Fruit fly (Drosophila melanogaster) whole organism, pupa: ENCODE results near the gene CG14115.

Experiments used
- CG10348 ChIP-seq: fragments of 200-800 bp; sonication (Bioruptor generic); IDR thresholded peaks from 2 replicates; pipeline ENCODE4 v1.3.6; 2022; ENCODE audit warnings: missing biosample characterization, missing genetic modification characterization
- CG12605 ChIP-seq: fragments of 200-800 bp; sonication (Bioruptor generic); IDR thresholded peaks from 2 replicates; pipeline ENCODE4 v1.3.6; 2022; ENCODE audit warnings: missing biosample characterization, missing genetic modification characterization
- CG13204 ChIP-seq: fragments of 200-800 bp; sonication (Bioruptor generic); optimal IDR thresholded peaks from 2 replicates; lab custom pipeline; 2018; ENCODE audit warnings: missing biosample characterization, mild to moderate bottlenecking, missing genetic modification characterization, moderate library complexity
- CG14655 ChIP-seq: fragments of 200-800 bp; sonication (Bioruptor generic); optimal IDR thresholded peaks from 3 replicates; lab custom pipeline; 2017; ENCODE audit warnings: mild to moderate bottlenecking, missing biosample characterization, missing genetic modification reagents, missing genetic modification characterization
- CG15710 ChIP-seq: fragments of 200-800 bp; sonication (Bioruptor generic); optimal IDR thresholded peaks from 2 replicates; lab custom pipeline; 2018; ENCODE audit warnings: missing biosample characterization, mild to moderate bottlenecking, missing genetic modification characterization, moderate library complexity
- CG17806 ChIP-seq: fragments of 200-800 bp; sonication (Bioruptor generic); optimal IDR thresholded peaks from 2 replicates; lab custom pipeline; 2018; ENCODE audit warnings: missing biosample characterization, mild to moderate bottlenecking, missing genetic modification characterization, moderate library complexity
- CG32121 ChIP-seq: fragments of 200-800 bp; sonication (Bioruptor generic); IDR thresholded peaks from 2 replicates; pipeline ENCODE4 v1.3.6; 2022; ENCODE audit warnings: missing biosample characterization, missing genetic modification characterization
- CG34367 ChIP-seq: fragments of 200-800 bp; sonication (Bioruptor generic); optimal IDR thresholded peaks from 2 replicates; lab custom pipeline; 2018; ENCODE audit warnings: missing biosample characterization, mild to moderate bottlenecking, missing genetic modification characterization
- CG4496 ChIP-seq: fragments of 200-800 bp; sonication (Bioruptor generic); IDR thresholded peaks from 3 replicates; pipeline ENCODE4 v1.3.6; 2022; ENCODE audit warnings: missing biosample characterization, missing genetic modification characterization
- CG8159 ChIP-seq: fragments of 200-800 bp; sonication (Bioruptor generic); optimal IDR thresholded peaks from 3 replicates; lab custom pipeline; 2018; ENCODE audit warnings: missing biosample characterization, mild to moderate bottlenecking, missing genetic modification characterization, moderate library complexity
- CG8301 ChIP-seq: fragments of 200-800 bp; sonication (Bioruptor generic); optimal IDR thresholded peaks from 2 replicates; lab custom pipeline; 2018; ENCODE audit warnings: missing biosample characterization, mild to moderate bottlenecking, missing genetic modification characterization
- CG9948 ChIP-seq: fragments of 200-800 bp; sonication (Bioruptor generic); optimal IDR thresholded peaks from 2 replicates; lab custom pipeline; 2018; ENCODE audit warnings: missing biosample characterization, mild to moderate bottlenecking, missing genetic modification characterization, moderate library complexity
- D1 ChIP-seq: fragments of 200-800 bp; sonication (Bioruptor generic); optimal IDR thresholded peaks from 2 replicates; lab custom pipeline; 2018; ENCODE audit warnings: missing biosample characterization, mild to moderate bottlenecking, missing genetic modification characterization, moderate library complexity
- EcR ChIP-seq: fragments of 200-800 bp; sonication (Bioruptor generic); optimal IDR thresholded peaks from 3 replicates; lab custom pipeline; 2019; ENCODE audit warnings: missing biosample characterization, missing genetic modification characterization, mild to moderate bottlenecking, moderate library complexity, missing genetic modification reagents
- Ets98B ChIP-seq: fragments of 200-800 bp; sonication (Bioruptor generic); IDR thresholded peaks from 2 replicates; pipeline ENCODE4 v1.3.6; 2022; ENCODE audit warnings: missing biosample characterization, missing genetic modification characterization
- Pif1A ChIP-seq: fragments of 200-800 bp; sonication (Bioruptor generic); optimal IDR thresholded peaks from 3 replicates; lab custom pipeline; 2016; ENCODE audit warnings: missing biosample characterization, missing genetic modification characterization
- Pif1B ChIP-seq: fragments of 200-800 bp; sonication (Bioruptor generic); optimal IDR thresholded peaks from 3 replicates; lab custom pipeline; 2016; ENCODE audit warnings: missing biosample characterization, missing genetic modification characterization
- Snoo ChIP-seq: fragments of 200-800 bp; sonication (Bioruptor generic); optimal IDR thresholded peaks from 3 replicates; lab custom pipeline; 2017; ENCODE audit warnings: missing biosample characterization, mild to moderate bottlenecking, missing genetic modification characterization, inconsistent platforms
- fd96Ca ChIP-seq: fragments of 200-800 bp; sonication (Bioruptor generic); IDR thresholded peaks from 3 replicates; pipeline ENCODE4 v1.3.6; 2022; ENCODE audit warnings: missing biosample characterization, missing genetic modification characterization
- gl ChIP-seq: fragments of 200-800 bp; sonication (Bioruptor generic); optimal IDR thresholded peaks from 2 replicates; lab custom pipeline; 2018; ENCODE audit warnings: missing biosample characterization, mild to moderate bottlenecking, missing genetic modification characterization
- rn ChIP-seq: fragments of 200-800 bp; sonication (Bioruptor generic); IDR thresholded peaks from 2 replicates; pipeline ENCODE4 v1.3.6; 2022; ENCODE audit warnings: missing biosample characterization, missing genetic modification characterization

CG14115 gene

DNA sequence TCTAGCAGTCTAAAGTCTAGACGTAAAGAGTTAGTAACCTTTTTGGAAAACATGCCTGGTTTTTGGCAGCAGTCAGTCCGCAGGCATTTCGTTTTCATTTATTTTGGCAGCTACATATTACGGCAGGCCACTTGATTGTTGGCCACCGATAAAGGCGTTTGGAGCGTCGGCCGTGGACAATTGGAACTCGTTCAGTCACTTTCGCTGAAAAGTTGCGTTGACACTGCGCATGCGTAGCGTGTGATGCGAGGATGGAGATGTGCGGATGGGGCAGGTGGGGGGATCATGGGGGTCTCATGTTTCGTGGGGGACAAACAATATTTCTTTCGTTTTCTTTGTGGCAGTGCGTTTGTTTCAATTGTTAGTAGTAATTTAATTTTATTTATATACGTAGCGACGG lies 34.4 kb downstream of the CG14115 start:
- TF ChIP-seq CG32121 (GFP tag; lab: Robert Waterston, UW) (no peak), gl (tag; lab: Kevin White, UChicago) (no peak), CG12605 (GFP tag; lab: Robert Waterston, UW) (no peak), Ets98B (no peak), CG10348 (GFP tag; lab: Robert Waterston, UW) (no peak), CG15710 (no peak), fd96Ca (GFP tag; lab: Robert Waterston, UW) (no peak), CG8301 (no peak), CG9948 (tag; lab: Kevin White, UChicago) (no peak), CG34367 (tag; lab: Kevin White, UChicago) (no peak), EcR (GFP tag; lab: Kevin White, UChicago) (no peak), CG4496 (GFP tag; lab: Robert Waterston, UW) (no peak), Snoo (tag; lab: Kevin White, UChicago) (no peak), CG17806 (tag; lab: Kevin White, UChicago) (no peak), Pif1B (GFP tag; lab: Kevin White, UChicago) (no peak), CG14655 (no peak), CG13204 (GFP tag; lab: Kevin White, UChicago) (no peak), rn (no peak), Pif1A (GFP tag; lab: Kevin White, UChicago) (no peak), D1 (tag; lab: Kevin White, UChicago) (no peak)

DNA sequence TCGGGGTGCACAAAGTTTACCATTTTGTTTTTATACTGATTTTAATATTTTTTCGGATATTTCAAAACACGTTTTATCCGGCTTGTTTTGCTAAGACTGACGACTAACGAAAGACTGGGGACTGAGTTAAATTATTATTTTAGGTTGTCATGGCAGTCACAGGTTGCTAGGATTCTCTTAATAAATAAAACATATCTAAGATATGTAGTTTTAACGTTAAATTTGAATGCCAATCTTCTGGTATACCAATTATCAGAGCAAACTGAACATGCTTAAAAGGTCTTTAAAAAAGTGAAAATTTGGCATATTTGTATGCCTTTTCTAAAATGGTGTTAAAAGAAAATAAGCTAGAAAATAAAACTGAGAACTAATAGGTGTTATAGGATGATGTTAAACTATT lies 34.9 kb downstream of the CG14115 start, which contains the start of gene Zmynd10:
TSS of gene Zmynd10 (minus strand) at position 101 of the 400 bp plus-strand sequence.
- no peak for TF ChIP-seq rn

- peak; percentile 79 for TF ChIP-seq Snoo (tag; lab: Kevin White, UChicago)
- TF ChIP-seq Pif1B (GFP tag; lab: Kevin White, UChicago) = peak; percentile 27
- TF ChIP-seq rn = peak; percentile 25; the same call in 1 of the 2 replicates
- TF ChIP-seq CG9948 (tag; lab: Kevin White, UChicago) = peak; percentile 27
- no peak; the same call in 2 of the 3 replicates for TF ChIP-seq fd96Ca (GFP tag; lab: Robert Waterston, UW)
- TF ChIP-seq CG8159 = peak; percentile 22
- TF ChIP-seq CG34367 (tag; lab: Kevin White, UChicago) = peak; percentile 60
- no peak for TF ChIP-seq D1 (tag; lab: Kevin White, UChicago)
- peak; percentile 16; the same call in 1 of the 2 replicates for TF ChIP-seq Ets98B
- no peak for TF ChIP-seq CG8301
- TF ChIP-seq CG17806 (tag; lab: Kevin White, UChicago) = peak; percentile 35
- peak; percentile 41 for TF ChIP-seq gl (tag; lab: Kevin White, UChicago)
- no peak for TF ChIP-seq EcR (GFP tag; lab: Kevin White, UChicago)
- peak; percentile 15 for TF ChIP-seq CG32121 (GFP tag; lab: Robert Waterston, UW)
- TF ChIP-seq CG15710 = peak; percentile 37
- peak; percentile 73 for TF ChIP-seq CG12605 (GFP tag; lab: Robert Waterston, UW)
- TF ChIP-seq CG13204 (GFP tag; lab: Kevin White, UChicago) = peak; percentile 18
- TF ChIP-seq Pif1A (GFP tag; lab: Kevin White, UChicago) = peak; percentile 41
- no peak for TF ChIP-seq CG10348 (GFP tag; lab: Robert Waterston, UW)
- peak; percentile 45 for TF ChIP-seq CG14655
- TF ChIP-seq CG4496 (GFP tag; lab: Robert Waterston, UW) = peak; percentile 82
These were observed 38.2 kb downstream of the CG14115 start, which contains the start of gene RpS12 for dm6 chr3L:13022854-13023560. Gene RpS12, plus strand, starts transcription at chr3L:13023352.

dm6 chr3L:13022160-13022853 lies 38.9 kb downstream of the CG14115 start, which contains the start of gene Adk2:
Gene Adk2, minus strand, starts transcription at chr3L:13022688.
- TF ChIP-seq CG12605 (GFP tag; lab: Robert Waterston, UW) = peak; percentile 37; the same call in 1 of the 2 replicates
- peak; percentile 55; the same call in 2 of the 3 replicates for TF ChIP-seq fd96Ca (GFP tag; lab: Robert Waterston, UW)
- no peak for TF ChIP-seq CG8159
- TF ChIP-seq CG4496 (GFP tag; lab: Robert Waterston, UW) = 0 out of 3 replicates have a peak, but pooled peaks have one; percentile 43
- TF ChIP-seq Snoo (tag; lab: Kevin White, UChicago) = peak; percentile 1
- TF ChIP-seq CG17806 (tag; lab: Kevin White, UChicago) = no peak
- TF ChIP-seq D1 (tag; lab: Kevin White, UChicago) = no peak
- TF ChIP-seq Ets98B = peak; percentile 43
- TF ChIP-seq CG14655 = no peak
- TF ChIP-seq CG32121 (GFP tag; lab: Robert Waterston, UW) = peak; percentile 65; the same call in 1 of the 2 replicates

- peak; percentile 11 for TF ChIP-seq CG17806 (tag; lab: Kevin White, UChicago)
- no peak for TF ChIP-seq Pif1B (GFP tag; lab: Kevin White, UChicago)
- TF ChIP-seq D1 (tag; lab: Kevin White, UChicago) = no peak
- no peak for TF ChIP-seq CG34367 (tag; lab: Kevin White, UChicago)
- peak; percentile 13 for TF ChIP-seq EcR (GFP tag; lab: Kevin White, UChicago)
- TF ChIP-seq CG4496 (GFP tag; lab: Robert Waterston, UW) = peak; percentile 56; the same call in 1 of the 3 replicates
- TF ChIP-seq Snoo (tag; lab: Kevin White, UChicago) = peak; percentile 58
- TF ChIP-seq Pif1A (GFP tag; lab: Kevin White, UChicago) = peak; percentile 7
- TF ChIP-seq, all 21 proteins: peak for 5
These were observed 39.5 kb downstream of the CG14115 start for dm6 chr3L:13021727-13022126.
